Worm (Caenorhabditis elegans): Measurements from ENCODE around the gene T19D7.6.

Gene T19D7.6

ce11 chrX:670603-671002 is at the start of gene T19D7.6:
TSS of gene T19D7.6 (minus strand) at chrX:670800.
- no peak for TF ChIP-seq hnd-1 (tag; optimal IDR thresholded peaks at IDR 0.05)
- no peak for TF ChIP-seq ets-7 (tag; optimal IDR thresholded peaks at IDR 0.05)
- no peak for TF ChIP-seq scrt-1 (GFP tag; IDR thresholded peaks at IDR 0.05)
- TF ChIP-seq hmbx-1 (tag; optimal IDR thresholded peaks at IDR 0.05) = no peak
- no peak for TF ChIP-seq ama-1 (optimal IDR thresholded peaks at IDR 0.05)
- no peak for TF ChIP-seq B0310.2 (tag; optimal IDR thresholded peaks at IDR 0.05)
- no peak for TF ChIP-seq ceh-13 (GFP tag; optimal IDR thresholded peaks at IDR 0.05)
- no peak for TF ChIP-seq sea-1 (GFP tag; conservative IDR thresholded peaks at IDR 0.05)
- no peak for TF ChIP-seq pes-1 (GFP tag; IDR thresholded peaks at IDR 0.05)
- TF ChIP-seq tbx-11 (GFP tag; IDR thresholded peaks at IDR 0.05) = no peak
- no peak for TF ChIP-seq flt-1 (GFP tag; IDR thresholded peaks at IDR 0.05)
- TF ChIP-seq tbx-37 (GFP tag; conservative IDR thresholded peaks at IDR 0.05) = no peak
- no peak for TF ChIP-seq aly-1 (tag; optimal IDR thresholded peaks at IDR 0.05)
- TF ChIP-seq ceh-36 (tag; optimal IDR thresholded peaks at IDR 0.05) = no peak
- TF ChIP-seq F13C5.2 (tag; optimal IDR thresholded peaks at IDR 0.05) = no peak
- no peak for TF ChIP-seq hmg-4 (GFP tag; optimal IDR thresholded peaks at IDR 0.05)
- no peak for TF ChIP-seq tra-4 (tag; optimal IDR thresholded peaks at IDR 0.05)

- no peak for TF ChIP-seq F13C5.2 (tag; optimal IDR thresholded peaks at IDR 0.05)
- TF ChIP-seq scrt-1 (GFP tag; IDR thresholded peaks at IDR 0.05) = no peak
- TF ChIP-seq B0310.2 (tag; optimal IDR thresholded peaks at IDR 0.05) = no peak
- TF ChIP-seq ceh-13 (GFP tag; optimal IDR thresholded peaks at IDR 0.05) = no peak
- TF ChIP-seq tra-4 (tag; optimal IDR thresholded peaks at IDR 0.05) = no peak
- no peak for TF ChIP-seq aly-1 (tag; optimal IDR thresholded peaks at IDR 0.05)
Observed at ce11 chrX:714398-714797, 43.8 kb upstream of the T19D7.6 start, which contains the start of gene irk-2. TSS of gene irk-2 (minus strand) at chrX:714498.

- no peak for TF ChIP-seq scrt-1 (GFP tag; IDR thresholded peaks at IDR 0.05)
- no peak for TF ChIP-seq hmbx-1 (tag; optimal IDR thresholded peaks at IDR 0.05)
- TF ChIP-seq sea-1 (GFP tag; conservative IDR thresholded peaks at IDR 0.05) = no peak
- TF ChIP-seq ceh-36 (tag; optimal IDR thresholded peaks at IDR 0.05) = no peak
- TF ChIP-seq B0310.2 (tag; optimal IDR thresholded peaks at IDR 0.05) = no peak
- TF ChIP-seq ets-7 (tag; optimal IDR thresholded peaks at IDR 0.05) = no peak
- no peak for TF ChIP-seq F13C5.2 (tag; optimal IDR thresholded peaks at IDR 0.05)
- no peak for TF ChIP-seq pes-1 (GFP tag; IDR thresholded peaks at IDR 0.05)
- no peak for TF ChIP-seq tbx-37 (GFP tag; conservative IDR thresholded peaks at IDR 0.05)
- no peak for TF ChIP-seq tra-4 (tag; optimal IDR thresholded peaks at IDR 0.05)
- no peak for TF ChIP-seq hnd-1 (tag; optimal IDR thresholded peaks at IDR 0.05)
- TF ChIP-seq aly-1 (tag; optimal IDR thresholded peaks at IDR 0.05) = no peak
- no peak for TF ChIP-seq hmg-4 (GFP tag; optimal IDR thresholded peaks at IDR 0.05)
- no peak for TF ChIP-seq flt-1 (GFP tag; IDR thresholded peaks at IDR 0.05)
- no peak for TF ChIP-seq ceh-13 (GFP tag; optimal IDR thresholded peaks at IDR 0.05)
- no peak for TF ChIP-seq tbx-11 (GFP tag; IDR thresholded peaks at IDR 0.05)
Observed at ce11 chrX:706490-706889, 35.9 kb upstream of the T19D7.6 start, which contains the start of gene M02A10.1. TSS of gene M02A10.1 (plus strand) at chrX:706790.

DNA sequence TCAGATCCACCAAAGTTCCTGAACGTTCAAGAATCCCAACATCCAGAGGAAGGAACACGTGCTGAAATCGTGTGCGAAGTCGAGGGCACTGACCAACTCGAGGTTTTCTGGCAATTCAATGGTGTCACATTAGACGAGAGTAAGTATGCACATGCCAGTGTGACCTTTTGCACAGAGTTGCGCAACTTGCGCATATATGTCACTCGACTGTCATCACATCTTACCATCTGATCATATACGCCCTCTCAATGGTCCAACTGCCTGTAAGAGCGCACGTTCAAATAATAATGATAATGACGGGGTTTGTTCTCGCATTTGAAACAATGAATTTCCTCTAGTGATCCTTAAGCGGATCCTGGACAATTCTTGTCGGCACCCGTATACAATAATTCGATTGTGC is 25.7 kb upstream of the T19D7.6 start:
- no peak for TF ChIP-seq hnd-1 (tag; optimal IDR thresholded peaks at IDR 0.05)
- no peak for TF ChIP-seq ceh-13 (GFP tag; optimal IDR thresholded peaks at IDR 0.05)
- TF ChIP-seq ama-1 (optimal IDR thresholded peaks at IDR 0.05) = no peak
- TF ChIP-seq pes-1 (GFP tag; IDR thresholded peaks at IDR 0.05) = no peak
- no peak for TF ChIP-seq tbx-37 (GFP tag; conservative IDR thresholded peaks at IDR 0.05)
- TF ChIP-seq flt-1 (GFP tag; IDR thresholded peaks at IDR 0.05) = no peak
- no peak for TF ChIP-seq ceh-36 (tag; optimal IDR thresholded peaks at IDR 0.05)
- no peak for TF ChIP-seq hmg-4 (GFP tag; optimal IDR thresholded peaks at IDR 0.05)
- TF ChIP-seq hmbx-1 (tag; optimal IDR thresholded peaks at IDR 0.05) = no peak
- no peak for TF ChIP-seq aly-1 (tag; optimal IDR thresholded peaks at IDR 0.05)
- TF ChIP-seq B0310.2 (tag; optimal IDR thresholded peaks at IDR 0.05) = no peak
- TF ChIP-seq tra-4 (tag; optimal IDR thresholded peaks at IDR 0.05) = no peak

ce11 chrX:691613-692012 is 21.0 kb upstream of the T19D7.6 start, which contains the start of gene ncam-1:
TSS of gene ncam-1 (plus strand) at chrX:691913.
- TF ChIP-seq tbx-11 (GFP tag; IDR thresholded peaks at IDR 0.05) = no peak
- no peak for TF ChIP-seq tbx-37 (GFP tag; conservative IDR thresholded peaks at IDR 0.05)
- TF ChIP-seq ceh-36 (tag; optimal IDR thresholded peaks at IDR 0.05) = no peak
- no peak for TF ChIP-seq scrt-1 (GFP tag; IDR thresholded peaks at IDR 0.05)
- TF ChIP-seq aly-1 (tag; optimal IDR thresholded peaks at IDR 0.05) = no peak
- no peak for TF ChIP-seq ceh-13 (GFP tag; optimal IDR thresholded peaks at IDR 0.05)
- no peak for TF ChIP-seq pes-1 (GFP tag; IDR thresholded peaks at IDR 0.05)
- TF ChIP-seq ets-7 (tag; optimal IDR thresholded peaks at IDR 0.05) = no peak
- TF ChIP-seq tra-4 (tag; optimal IDR thresholded peaks at IDR 0.05) = no peak
- no peak for TF ChIP-seq hnd-1 (tag; optimal IDR thresholded peaks at IDR 0.05)
- TF ChIP-seq hmg-4 (GFP tag; optimal IDR thresholded peaks at IDR 0.05) = no peak
- no peak for TF ChIP-seq ama-1 (optimal IDR thresholded peaks at IDR 0.05)
- TF ChIP-seq hmbx-1 (tag; optimal IDR thresholded peaks at IDR 0.05) = no peak
- TF ChIP-seq flt-1 (GFP tag; IDR thresholded peaks at IDR 0.05) = no peak
- no peak for TF ChIP-seq F13C5.2 (tag; optimal IDR thresholded peaks at IDR 0.05)
- no peak for TF ChIP-seq B0310.2 (tag; optimal IDR thresholded peaks at IDR 0.05)
- no peak for TF ChIP-seq sea-1 (GFP tag; conservative IDR thresholded peaks at IDR 0.05)

- TF ChIP-seq hnd-1 (tag; optimal IDR thresholded peaks at IDR 0.05) (no peak), tbx-37 (GFP tag; conservative IDR thresholded peaks at IDR 0.05) (no peak)
Observed at ce11 chrX:688602-689001, 18.0 kb upstream of the T19D7.6 start.

DNA sequence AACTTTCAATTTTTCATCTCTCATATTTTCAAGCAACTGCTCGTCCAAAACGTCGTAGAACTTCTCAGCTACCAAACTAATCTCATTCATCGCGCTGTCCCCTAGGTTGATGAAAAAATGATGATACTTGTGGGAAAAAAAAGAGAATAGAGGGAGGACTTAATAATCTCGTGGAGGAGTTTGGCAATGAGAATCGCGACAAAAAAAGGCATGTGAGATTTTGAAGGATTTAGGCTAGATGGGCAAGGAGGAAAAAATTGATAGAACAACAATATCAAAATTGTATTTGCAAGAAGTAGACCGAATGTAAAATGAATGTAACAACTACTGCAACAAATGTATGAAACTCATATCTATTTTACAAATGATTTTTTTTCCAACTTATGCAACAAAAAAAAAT is 12.1 kb upstream of the T19D7.6 start, which contains the start of gene Y9C12A.1:
Gene Y9C12A.1 (minus strand): TSS at position 101 of the 400 bp plus-strand sequence.
- no peak for TF ChIP-seq aly-1 (tag; optimal IDR thresholded peaks at IDR 0.05)
- TF ChIP-seq B0310.2 (tag; optimal IDR thresholded peaks at IDR 0.05) = no peak
- TF ChIP-seq tra-4 (tag; optimal IDR thresholded peaks at IDR 0.05) = no peak
- TF ChIP-seq hmbx-1 (tag; optimal IDR thresholded peaks at IDR 0.05) = no peak
- TF ChIP-seq sea-1 (GFP tag; conservative IDR thresholded peaks at IDR 0.05) = no peak
- TF ChIP-seq hmg-4 (GFP tag; optimal IDR thresholded peaks at IDR 0.05) = no peak
- no peak for TF ChIP-seq ceh-36 (tag; optimal IDR thresholded peaks at IDR 0.05)
- no peak for TF ChIP-seq scrt-1 (GFP tag; IDR thresholded peaks at IDR 0.05)
- no peak for TF ChIP-seq flt-1 (GFP tag; IDR thresholded peaks at IDR 0.05)
- TF ChIP-seq tbx-37 (GFP tag; conservative IDR thresholded peaks at IDR 0.05) = no peak
- TF ChIP-seq ama-1 (optimal IDR thresholded peaks at IDR 0.05) = no peak
- TF ChIP-seq ets-7 (tag; optimal IDR thresholded peaks at IDR 0.05) = no peak
- no peak for TF ChIP-seq pes-1 (GFP tag; IDR thresholded peaks at IDR 0.05)

All from whole organism, early embryonic.